Worm (Caenorhabditis elegans) whole organism, L4/young adult: ENCODE data around the gene C08E3.14.

ENCODE experiments used
- dao-5 ChIP-seq: sonication (generic microtip); optimal IDR thresholded peaks from 2 replicates; lab custom pipeline; 2016; ENCODE audit warnings: missing genotype, missing genetic modification characterization, moderate library complexity, missing compliant biosample characterization
- him-1 ChIP-seq: sonication (generic microtip); optimal IDR thresholded peaks from 2 replicates; lab custom pipeline; 2016; ENCODE audit warnings: missing genotype, missing genetic modification reagents, missing genetic modification characterization, missing compliant biosample characterization

DNA sequence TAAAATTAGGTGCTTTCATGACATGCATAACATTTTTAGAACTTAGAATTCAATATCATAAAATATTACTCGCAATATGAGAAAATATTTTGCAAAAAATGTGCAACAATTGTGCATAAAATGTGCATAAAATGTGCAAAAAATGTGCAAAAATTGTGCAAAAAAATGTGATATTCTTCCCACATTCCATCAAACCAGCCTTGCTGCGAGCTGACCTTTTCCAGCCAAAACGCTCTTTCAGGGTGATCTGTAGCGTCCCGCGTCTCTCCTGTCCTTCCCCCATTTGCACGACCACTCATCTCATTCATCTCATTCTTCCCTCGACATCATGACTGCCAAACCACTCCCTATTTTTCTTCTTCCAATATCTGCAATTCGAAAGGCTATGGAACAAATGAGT, 50.3 kb downstream of the C08E3.14 start, which contains the start of gene fbxb-17:
- TF ChIP-seq him-1 (tag; lab: Kevin White, UChicago) (no peak), dao-5 (tag; lab: Kevin White, UChicago) (no peak)
